Worm (Caenorhabditis elegans) whole organism, young adult: ENCODE data around the gene ubc-15.

Experiments
- D2030.7 ChIP-seq: fragments of 200-800 bp; sonication (Bioruptor generic); IDR thresholded peaks from 2 replicates; pipeline ENCODE4 v1.3.6; 2022; ENCODE audit warnings: missing genetic modification reagents, missing genetic modification characterization, missing compliant biosample characterization
- akir-1 ChIP-seq: fragments of 200-800 bp; sonication (Bioruptor generic); optimal IDR thresholded peaks from 2 replicates; lab custom pipeline; 2018; ENCODE audit warnings: mild to moderate bottlenecking, missing genetic modification characterization, moderate library complexity, missing compliant biosample characterization
- ceh-58 ChIP-seq: fragments of 200-800 bp; sonication (Bioruptor generic); IDR thresholded peaks from 2 replicates; pipeline ENCODE4 v1.3.6; 2022; ENCODE audit warnings: missing genetic modification characterization, missing compliant biosample characterization
- lag-1 ChIP-seq: fragments of 200-800 bp; sonication (Bioruptor generic); IDR thresholded peaks from 2 replicates; pipeline ENCODE4 v1.3.6; 2022; ENCODE audit warnings: missing genetic modification reagents, missing genetic modification characterization, missing compliant biosample characterization
- madf-8 ChIP-seq: fragments of 200-800 bp; sonication (Bioruptor generic); conservative IDR thresholded peaks from 2 replicates; pipeline ENCODE4 v1.3.6; 2022; ENCODE audit warnings: missing genetic modification reagents, missing genetic modification characterization, missing compliant biosample characterization
- mcd-1 ChIP-seq: fragments of 200-800 bp; sonication (Bioruptor generic); IDR thresholded peaks from 2 replicates; pipeline ENCODE4 v1.3.6; 2022; ENCODE audit warnings: missing genetic modification reagents, missing genetic modification characterization, missing compliant biosample characterization
- pbrm-1 ChIP-seq: fragments of 200-800 bp; sonication (Bioruptor generic); IDR thresholded peaks from 2 replicates; pipeline ENCODE4 v1.3.6; 2022; ENCODE audit warnings: missing genetic modification reagents, missing genetic modification characterization, missing compliant biosample characterization
- pha-4 ChIP-seq: fragments of 150-350 bp; sonication (generic microtip); optimal IDR thresholded peaks from 2 replicates; lab custom pipeline; 2014; ENCODE audit warnings: missing biosample characterization, missing genetic modification reagents, missing genetic modification characterization
- snpc-3.4 ChIP-seq: sonication (generic microtip); optimal IDR thresholded peaks from 2 replicates; lab custom pipeline; 2017; ENCODE audit warnings: missing genetic modification characterization, mild to moderate bottlenecking, missing compliant biosample characterization, antibody characterized with exemption, moderate library complexity, missing genotype, missing genetic modification reagents
- sptf-2 ChIP-seq: fragments of 200-800 bp; sonication (Bioruptor generic); optimal IDR thresholded peaks from 2 replicates; lab custom pipeline; 2018; ENCODE audit warnings: mild to moderate bottlenecking, missing genetic modification characterization, missing compliant biosample characterization
- tbx-9 ChIP-seq: sonication (generic microtip); optimal IDR thresholded peaks from 2 replicates; lab custom pipeline; 2016; ENCODE audit warnings: borderline replicate concordance, missing genetic modification characterization, inconsistent platforms, missing compliant biosample characterization

ce11 chrII:2930499-2930898, 17.1 kb upstream of the ubc-15 start, which contains the start of the genes irld-64 and irld-63:
- TF ChIP-seq akir-1 (GFP tag; lab: Kevin White, UChicago), result no peak
- no peak for TF ChIP-seq mcd-1
- TF ChIP-seq pha-4 (tag; lab: Kevin White, UChicago), result no peak
- no peak for TF ChIP-seq ceh-58 (GFP tag; lab: Robert Waterston, UW)
- no peak for TF ChIP-seq snpc-3.4
- TF ChIP-seq D2030.7, result no peak
- TF ChIP-seq sptf-2 (GFP tag; lab: Kevin White, UChicago), result no peak
- no peak for TF ChIP-seq madf-8 (GFP tag; lab: Robert Waterston, UW)
- no peak for TF ChIP-seq pbrm-1
- TF ChIP-seq tbx-9, result no peak
- no peak for TF ChIP-seq lag-1
